Fruit fly (Drosophila melanogaster) whole organism, embryonic: ENCODE measurements around the gene Pp1alpha-96A.

Experiments
- BEAF-32 ChIP-seq: fragments of 200-800 bp; sonication (Bioruptor generic); optimal IDR thresholded peaks from 3 replicates; lab custom pipeline; 2017; ENCODE audit warnings: missing biosample characterization, missing genetic modification characterization, mild to moderate bottlenecking, moderate library complexity, missing genetic modification reagents
- BtbVII ChIP-seq: fragments of 200-800 bp; sonication (Bioruptor generic); optimal IDR thresholded peaks from 3 replicates; lab custom pipeline; 2017; ENCODE audit warnings: missing biosample characterization, mild to moderate bottlenecking, missing genetic modification characterization
- CG10267 ChIP-seq: fragments of 200-800 bp; sonication (Bioruptor generic); optimal IDR thresholded peaks from 2 replicates; lab custom pipeline; 2018; ENCODE audit warnings: missing biosample characterization, mild to moderate bottlenecking, missing genetic modification characterization, moderate library complexity
- CG10543 ChIP-seq: fragments of 200-800 bp; sonication (Bioruptor generic); optimal IDR thresholded peaks from 3 replicates; lab custom pipeline; 2017; ENCODE audit warnings: missing biosample characterization, mild to moderate bottlenecking, missing genetic modification characterization, moderate library complexity
- CG10565 ChIP-seq: fragments of 200-800 bp; sonication (Bioruptor generic); optimal IDR thresholded peaks from 3 replicates; lab custom pipeline; 2016; ENCODE audit warnings: missing biosample characterization, mild to moderate bottlenecking, missing genetic modification characterization
- CG12104 ChIP-seq: fragments of 200-800 bp; sonication (Bioruptor generic); optimal IDR thresholded peaks from 3 replicates; lab custom pipeline; 2016; ENCODE audit warnings: missing biosample characterization, missing genetic modification characterization
- CG12236 ChIP-seq: fragments of 200-800 bp; sonication (Bioruptor generic); optimal IDR thresholded peaks from 2 replicates; lab custom pipeline; 2016; ENCODE audit warnings: missing biosample characterization, missing genetic modification characterization
- CG1233 ChIP-seq: fragments of 200-800 bp; sonication (Bioruptor generic); optimal IDR thresholded peaks from 4 replicates; lab custom pipeline; 2018; ENCODE audit warnings: missing biosample characterization, mild to moderate bottlenecking, missing genetic modification characterization
- CG14965 ChIP-seq: fragments of 200-800 bp; sonication (Bioruptor generic); optimal IDR thresholded peaks from 2 replicates; lab custom pipeline; 2016; ENCODE audit warnings: missing biosample characterization, missing genetic modification characterization, borderline replicate concordance
- CG2199 ChIP-seq: fragments of 200-800 bp; sonication (Bioruptor generic); IDR thresholded peaks from 3 replicates; pipeline ENCODE4 v1.3.6; 2022; ENCODE audit warnings: missing biosample characterization, missing genetic modification characterization
- CG2875 ChIP-seq: fragments of 200-800 bp; sonication (Bioruptor generic); optimal IDR thresholded peaks from 2 replicates; lab custom pipeline; 2017; ENCODE audit warnings: missing biosample characterization, mild to moderate bottlenecking, missing genetic modification characterization, missing genetic modification reagents
- CG4707 ChIP-seq: fragments of 200-800 bp; sonication (Bioruptor generic); optimal IDR thresholded peaks from 2 replicates; lab custom pipeline; 2018; ENCODE audit warnings: missing biosample characterization, mild to moderate bottlenecking, missing genetic modification characterization, moderate library complexity
- CG5180 ChIP-seq: fragments of 200-800 bp; sonication (Bioruptor generic); optimal IDR thresholded peaks from 3 replicates; lab custom pipeline; 2017; ENCODE audit warnings: missing biosample characterization, missing genetic modification characterization, mild to moderate bottlenecking, moderate library complexity, missing genetic modification reagents
- CG6765 ChIP-seq: fragments of 200-800 bp; sonication (Bioruptor generic); optimal IDR thresholded peaks from 3 replicates; lab custom pipeline; 2017; ENCODE audit warnings: missing biosample characterization, mild to moderate bottlenecking, missing genetic modification characterization
- CG6854 ChIP-seq: fragments of 200-800 bp; sonication (Bioruptor generic); optimal IDR thresholded peaks from 3 replicates; lab custom pipeline; 2017; ENCODE audit warnings: missing biosample characterization, mild to moderate bottlenecking, missing genetic modification characterization
- CG7357 ChIP-seq: fragments of 200-800 bp; sonication (Bioruptor generic); IDR thresholded peaks from 3 replicates; pipeline ENCODE4 v1.3.6; 2022; ENCODE audit warnings: missing biosample characterization, missing genetic modification characterization
- CG7786 ChIP-seq: fragments of 200-800 bp; sonication (Bioruptor generic); optimal IDR thresholded peaks from 2 replicates; lab custom pipeline; 2016; ENCODE audit warnings: missing biosample characterization, missing genetic modification characterization
- CG9817 ChIP-seq: fragments of 200-800 bp; sonication (Bioruptor generic); optimal IDR thresholded peaks from 2 replicates; lab custom pipeline; 2018; ENCODE audit warnings: missing biosample characterization, mild to moderate bottlenecking, missing genetic modification characterization, moderate library complexity
- D ChIP-seq, 2 experiments: fragments of 200-800 bp in 1 of 2; fragments of >200 bp in 1 of 2; sonication (Bioruptor generic) in 1 of 2; optimal IDR thresholded peaks; 2 replicates in 1 of 2; 3 replicates in 1 of 2; lab custom pipeline; 2017; ENCODE audit warnings: mild to moderate bottlenecking in 1 of 2, missing biosample characterization in 1 of 2, missing genetic modification characterization in 1 of 2, missing genetic modification reagents in 1 of 2
- Dp ChIP-seq: fragments of 200-800 bp; sonication (Bioruptor generic); optimal IDR thresholded peaks from 2 replicates; lab custom pipeline; 2018; ENCODE audit warnings: missing biosample characterization, mild to moderate bottlenecking, missing genetic modification characterization, moderate library complexity
- Ets65A ChIP-seq: fragments of 200-800 bp; sonication (Bioruptor generic); peaks from one replicate; lab custom pipeline; 2016; ENCODE audit warnings: missing biosample characterization, missing genetic modification characterization
- Fer1 ChIP-seq: fragments of 200-800 bp; sonication (Bioruptor generic); optimal IDR thresholded peaks from 2 replicates; lab custom pipeline; 2017; ENCODE audit warnings: missing biosample characterization, mild to moderate bottlenecking, missing genetic modification characterization
- HLH4C ChIP-seq: fragments of 200-800 bp; sonication (Bioruptor generic); IDR thresholded peaks from 3 replicates; pipeline ENCODE4 v1.3.6; 2022; ENCODE audit warnings: missing biosample characterization, missing genetic modification characterization; ENCODE audit not compliant: partially characterized antibody
- Hsf ChIP-seq: fragments of 200-800 bp; sonication (Bioruptor generic); optimal IDR thresholded peaks from 3 replicates; lab custom pipeline; 2016; ENCODE audit warnings: missing biosample characterization, missing genetic modification characterization
- Ptx1 ChIP-seq: fragments of 200-800 bp; sonication (Bioruptor generic); IDR thresholded peaks from 2 replicates; pipeline ENCODE4 v1.3.6; 2022; ENCODE audit warnings: missing biosample characterization, missing genetic modification characterization
- Tbp ChIP-seq: fragments of >200 bp; optimal IDR thresholded peaks from 2 replicates; lab custom pipeline; 2018; ENCODE audit warnings: missing biosample characterization, missing genetic modification characterization
- Vsx1 ChIP-seq: fragments of 200-800 bp; sonication (Bioruptor generic); optimal IDR thresholded peaks from 2 replicates; lab custom pipeline; 2017; ENCODE audit warnings: missing biosample characterization, mild to moderate bottlenecking, missing genetic modification characterization, missing genetic modification reagents
- ac ChIP-seq: fragments of 200-800 bp; sonication (Bioruptor generic); optimal IDR thresholded peaks from 3 replicates; lab custom pipeline; 2017; ENCODE audit warnings: missing biosample characterization, mild to moderate bottlenecking, missing genetic modification characterization
- btn ChIP-seq: fragments of 200-800 bp; sonication (Bioruptor generic); optimal IDR thresholded peaks from 2 replicates; lab custom pipeline; 2016; ENCODE audit warnings: missing biosample characterization, missing genetic modification characterization
- caup ChIP-seq: fragments of 200-800 bp; sonication (Bioruptor generic); optimal IDR thresholded peaks from 3 replicates; lab custom pipeline; 2017; ENCODE audit warnings: missing biosample characterization, mild to moderate bottlenecking, missing genetic modification characterization, moderate library complexity; ENCODE audit not compliant: severe bottlenecking
- da ChIP-seq: fragments of 200-800 bp; sonication (Bioruptor generic); optimal IDR thresholded peaks from 2 replicates; lab custom pipeline; 2016; ENCODE audit warnings: missing biosample characterization, missing genetic modification characterization
- esg ChIP-seq: fragments of 200-800 bp; sonication (Bioruptor generic); conservative IDR thresholded peaks from 2 replicates; pipeline ENCODE4 v1.3.6; 2022; ENCODE audit warnings: missing biosample characterization, missing genetic modification characterization
- fd3F ChIP-seq: fragments of 200-800 bp; sonication (Bioruptor generic); optimal IDR thresholded peaks from 2 replicates; lab custom pipeline; 2018; ENCODE audit warnings: missing biosample characterization, mild to moderate bottlenecking, missing genetic modification characterization, moderate library complexity
- gce ChIP-seq: fragments of 200-800 bp; sonication (Bioruptor generic); IDR thresholded peaks from 3 replicates; pipeline ENCODE4 v1.3.6; 2022; ENCODE audit warnings: missing biosample characterization, missing genetic modification characterization
- gcm2 ChIP-seq: fragments of 200-800 bp; sonication (Bioruptor generic); optimal IDR thresholded peaks from 2 replicates; lab custom pipeline; 2016; ENCODE audit warnings: missing biosample characterization, missing genetic modification characterization
- klu ChIP-seq: fragments of 200-800 bp; sonication (Bioruptor generic); IDR thresholded peaks from 2 replicates; pipeline ENCODE4 v1.3.6; 2022; ENCODE audit warnings: missing biosample characterization, missing genetic modification characterization
- knrl ChIP-seq: fragments of 200-800 bp; sonication (Bioruptor generic); IDR thresholded peaks from 3 replicates; pipeline ENCODE4 v1.3.6; 2022; ENCODE audit warnings: missing biosample characterization, missing genetic modification characterization; ENCODE audit not compliant: partially characterized antibody
- lab ChIP-seq: fragments of 200-800 bp; sonication (Bioruptor generic); optimal IDR thresholded peaks from 3 replicates; lab custom pipeline; 2017; ENCODE audit warnings: missing biosample characterization, missing genetic modification characterization, mild to moderate bottlenecking, moderate library complexity, missing genetic modification reagents
- lbe ChIP-seq: fragments of 200-800 bp; sonication (Bioruptor generic); optimal IDR thresholded peaks from 2 replicates; lab custom pipeline; 2016; ENCODE audit warnings: missing biosample characterization, mild to moderate bottlenecking, missing genetic modification characterization
- lilli ChIP-seq: fragments of 200-800 bp; sonication (Bioruptor generic); optimal IDR thresholded peaks from 3 replicates; lab custom pipeline; 2016; ENCODE audit warnings: missing biosample characterization, missing genetic modification characterization
- nerfin-2 ChIP-seq: fragments of 200-800 bp; sonication (Bioruptor generic); IDR thresholded peaks from 2 replicates; pipeline ENCODE4 v1.3.6; 2022; ENCODE audit warnings: missing biosample characterization, missing genetic modification characterization; ENCODE audit not compliant: partially characterized antibody
- onecut ChIP-seq: fragments of 200-800 bp; sonication (Bioruptor generic); IDR thresholded peaks from 2 replicates; pipeline ENCODE4 v1.3.6; 2022; ENCODE audit warnings: missing biosample characterization, missing genetic modification characterization
- rib ChIP-seq: fragments of 200-800 bp; sonication (Bioruptor generic); IDR thresholded peaks from 2 replicates; pipeline ENCODE4 v1.3.6; 2022; ENCODE audit warnings: missing biosample characterization, missing genetic modification characterization
- row ChIP-seq: fragments of 200-800 bp; sonication (Bioruptor generic); IDR thresholded peaks from 3 replicates; pipeline ENCODE4 v1.3.6; 2022; ENCODE audit warnings: missing biosample characterization, missing genetic modification characterization
- sisA ChIP-seq: fragments of 200-800 bp; sonication (Bioruptor generic); IDR thresholded peaks from 2 replicates; pipeline ENCODE4 v1.3.6; 2022; ENCODE audit warnings: missing biosample characterization, missing genetic modification characterization
- slbo ChIP-seq: fragments of 200-800 bp; sonication (Bioruptor generic); IDR thresholded peaks from 2 replicates; pipeline ENCODE4 v1.3.6; 2022; ENCODE audit warnings: missing biosample characterization, missing genetic modification characterization
- tgo ChIP-seq: fragments of 200-800 bp; sonication (Bioruptor generic); IDR thresholded peaks from 3 replicates; pipeline ENCODE4 v1.3.6; 2022; ENCODE audit warnings: missing biosample characterization, missing genetic modification characterization
- tna ChIP-seq: fragments of 200-800 bp; sonication (Bioruptor generic); IDR thresholded peaks from 2 replicates; pipeline ENCODE4 v1.3.6; 2022; ENCODE audit warnings: missing biosample characterization, missing genetic modification characterization; ENCODE audit not compliant: partially characterized antibody
- vfl ChIP-seq: fragments of 200-800 bp; sonication (Bioruptor generic); optimal IDR thresholded peaks from 2 replicates; lab custom pipeline; 2016; ENCODE audit warnings: missing biosample characterization, missing genetic modification characterization
- wdn ChIP-seq: fragments of 200-800 bp; sonication (Bioruptor generic); IDR thresholded peaks from 2 replicates; pipeline ENCODE4 v1.3.6; 2022; ENCODE audit warnings: missing biosample characterization, missing genetic modification characterization

Pp1alpha-96A gene

dm6 chr3R:24567427-24567771, 49.3 kb downstream of the Pp1alpha-96A start (continued):
- no peak for TF ChIP-seq lbe (GFP tag; lab: Kevin White, UChicago)
- TF ChIP-seq CG4707 (GFP tag; lab: Kevin White, UChicago), result peak; percentile 68
- TF ChIP-seq Ets65A, result peak; percentile 98
- TF ChIP-seq Tbp (GFP tag; lab: Kevin White, UChicago), result no peak
- peak; percentile 30 for TF ChIP-seq CG10565 (GFP tag; lab: Kevin White, UChicago)
- TF ChIP-seq Hsf, result peak; percentile 89
- TF ChIP-seq onecut (GFP tag; lab: Robert Waterston, UW), result peak; percentile 81
- TF ChIP-seq BEAF-32 (GFP tag; lab: Kevin White, UChicago), result no peak
- peak; percentile 76 for TF ChIP-seq CG7357 (GFP tag; lab: Robert Waterston, UW)
- peak; percentile 80 for TF ChIP-seq CG2875 (GFP tag; lab: Kevin White, UChicago)
- TF ChIP-seq btn (GFP tag; lab: Kevin White, UChicago), result peak; percentile 84
- peak; percentile 78 for TF ChIP-seq CG12236 (GFP tag; lab: Kevin White, UChicago)
- peak; percentile 84 for TF ChIP-seq CG7786 (GFP tag; lab: Kevin White, UChicago)
- peak; percentile 82 for TF ChIP-seq Fer1 (GFP tag; lab: Kevin White, UChicago)
- peak; percentile 89 for TF ChIP-seq lilli (GFP tag; lab: Kevin White, UChicago)
- peak; percentile 67 for TF ChIP-seq CG10543
- peak; percentile 79 for TF ChIP-seq CG5180 (GFP tag; lab: Kevin White, UChicago)
- TF ChIP-seq slbo (GFP tag; lab: Robert Waterston, UW), result peak; percentile 92
- TF ChIP-seq fd3F (GFP tag; lab: Kevin White, UChicago), result peak; percentile 75
- TF ChIP-seq klu (GFP tag; lab: Robert Waterston, UW), result peak; percentile 76
- peak; percentile 85 for TF ChIP-seq rib (GFP tag; lab: Robert Waterston, UW)
- TF ChIP-seq BtbVII (GFP tag; lab: Kevin White, UChicago), result peak; percentile 66
- TF ChIP-seq CG9817 (tag; lab: Kevin White, UChicago), result peak; percentile 88
- TF ChIP-seq lab (GFP tag; lab: Kevin White, UChicago), result peak; percentile 89
- TF ChIP-seq CG6854, result peak; percentile 79
- TF ChIP-seq CG10267 (tag; lab: Kevin White, UChicago), result peak; percentile 59
- TF ChIP-seq row (GFP tag; lab: Robert Waterston, UW), result peak; percentile 90
- peak; percentile 87 for TF ChIP-seq caup
- TF ChIP-seq CG14965 (GFP tag; lab: Kevin White, UChicago), result peak; percentile 73
- TF ChIP-seq D (optimal IDR thresholded peaks at IDR 0.05; lab: Kevin White, UChicago), result no peak
- peak; percentile 66 for TF ChIP-seq D (GFP tag; optimal IDR thresholded peaks at IDR 0.05; lab: Kevin White, UChicago)
- peak; percentile 77 for TF ChIP-seq CG6765 (GFP tag; lab: Kevin White, UChicago)
- TF ChIP-seq CG12104, result peak; percentile 59
- TF ChIP-seq gcm2 (GFP tag; lab: Kevin White, UChicago), result peak; percentile 83
- TF ChIP-seq esg (GFP tag; lab: Robert Waterston, UW), result peak; percentile 89
- peak; percentile 94 for TF ChIP-seq CG2199
- TF ChIP-seq gce, result peak; percentile 79; the same call in 2 of the 3 replicates
- TF ChIP-seq Vsx1 (GFP tag; lab: Kevin White, UChicago), result peak; percentile 55
- peak; percentile 93 for TF ChIP-seq Ptx1 (GFP tag; lab: Robert Waterston, UW)
- TF ChIP-seq sisA (GFP tag; lab: Robert Waterston, UW), result peak; percentile 90
- no peak for TF ChIP-seq HLH4C
- peak; percentile 82 for TF ChIP-seq CG1233
- TF ChIP-seq knrl (GFP tag; lab: Robert Waterston, UW), result no peak
- TF ChIP-seq wdn (GFP tag; lab: Robert Waterston, UW), result peak; percentile 78
- TF ChIP-seq nerfin-2, result no peak
- TF ChIP-seq tna (GFP tag; lab: Robert Waterston, UW), result no peak
- no peak for TF ChIP-seq Dp
- TF ChIP-seq ac (GFP tag; lab: Kevin White, UChicago), result no peak
- TF ChIP-seq da, result peak; percentile 68
- peak; percentile 91 for TF ChIP-seq tgo (GFP tag; lab: Robert Waterston, UW)
- peak; percentile 77 for TF ChIP-seq vfl (GFP tag; lab: Kevin White, UChicago)
